Worm (Caenorhabditis elegans) whole organism, L2 larva: ENCODE data around the gene fipr-6.

ENCODE experiments used
- lsy-2 ChIP-seq, 2 experiments: fragments of 150-350 bp in 1 of 2; sonication (generic microtip) in 1 of 2; optimal IDR thresholded peaks; 2 replicates each; lab custom pipeline; 2014 to 2017; ENCODE audit warnings: missing biosample characterization in 2 of 2, missing genetic modification characterization in 2 of 2
- mab-5 ChIP-seq: fragments of 150-350 bp; optimal IDR thresholded peaks from 2 replicates; lab custom pipeline; 2014; ENCODE audit warnings: missing biosample characterization, missing genetic modification characterization
- skn-1 ChIP-seq: sonication (generic microtip); optimal IDR thresholded peaks from 2 replicates; lab custom pipeline; 2017; ENCODE audit warnings: missing biosample characterization, missing genetic modification characterization

DNA sequence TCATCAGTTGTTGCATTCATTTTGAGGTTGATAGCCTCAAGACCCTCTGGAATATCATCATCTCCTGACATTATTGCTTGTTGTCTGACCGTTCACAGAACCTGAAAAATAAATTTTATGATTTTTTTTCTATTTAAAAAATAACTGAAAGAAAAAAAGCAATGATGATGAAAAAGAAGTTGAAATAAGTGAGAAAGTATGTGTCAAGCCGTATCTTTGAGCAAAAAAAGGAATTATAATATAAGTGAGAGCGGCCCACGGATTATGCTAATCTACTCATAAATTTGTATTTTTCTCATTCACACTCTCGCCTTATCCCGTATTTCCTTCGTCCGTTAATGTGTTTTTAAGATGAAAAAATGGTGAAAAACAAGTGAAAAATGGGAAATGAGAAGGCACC, 39.2 kb downstream of the fipr-6 start, which contains the start of gene ric-4:
- TF ChIP-seq mab-5, result no peak
- TF ChIP-seq skn-1 (tag; lab: Kevin White, UChicago), result no peak
- TF ChIP-seq lsy-2 (tag; optimal IDR thresholded peaks at IDR 0.05; lab: Kevin White, UChicago), result no peak
